Worm (Caenorhabditis elegans) whole organism, late embryonic: ENCODE measurements around the gene F44E7.9.

Source experiments
- K09A11.1 ChIP-seq: sonication (generic microtip); optimal IDR thresholded peaks from 2 replicates; lab custom pipeline; 2017; ENCODE audit warnings: antibody characterized with exemption, mild to moderate bottlenecking, missing genetic modification characterization, missing compliant biosample characterization; ENCODE audit not compliant: insufficient read depth
- ama-1 ChIP-seq: fragments of 150-350 bp; optimal IDR thresholded peaks from 2 replicates; lab custom pipeline; 2014
- ceh-31 ChIP-seq: sonication (generic microtip); optimal IDR thresholded peaks from 2 replicates; lab custom pipeline; 2016; ENCODE audit warnings: missing genetic modification characterization, missing compliant biosample characterization
- dmd-4 ChIP-seq: sonication (generic microtip); optimal IDR thresholded peaks from 2 replicates; lab custom pipeline; 2016; ENCODE audit warnings: borderline replicate concordance, missing genetic modification characterization, missing compliant biosample characterization
- elt-2 ChIP-seq: sonication (generic microtip); optimal IDR thresholded peaks from 2 replicates; lab custom pipeline; 2016; ENCODE audit warnings: missing genetic modification reagents, missing genetic modification characterization, missing compliant biosample characterization
- fkh-10 ChIP-seq: fragments of 150-350 bp; optimal IDR thresholded peaks from 2 replicates; lab custom pipeline; 2014; ENCODE audit warnings: missing biosample characterization, missing genetic modification reagents, missing genetic modification characterization
- hlh-13 ChIP-seq: fragments of 200-800 bp; sonication (Bioruptor generic); optimal IDR thresholded peaks from 2 replicates; lab custom pipeline; 2018; ENCODE audit warnings: mild to moderate bottlenecking, missing genetic modification characterization, missing compliant biosample characterization
- nfya-1 ChIP-seq: sonication (generic microtip); optimal IDR thresholded peaks from 2 replicates; lab custom pipeline; 2017; ENCODE audit warnings: missing genetic modification characterization, mild to moderate bottlenecking, missing compliant biosample characterization, antibody characterized with exemption, moderate library complexity
- pha-4 ChIP-seq: fragments of 150-350 bp; optimal IDR thresholded peaks from 2 replicates; lab custom pipeline; 2018; ENCODE audit warnings: missing biosample characterization, missing genetic modification reagents, missing genetic modification characterization
- tbx-2 ChIP-seq: sonication (generic microtip); optimal IDR thresholded peaks from 2 replicates; lab custom pipeline; 2016; ENCODE audit warnings: missing genetic modification characterization, missing compliant biosample characterization
- unc-86 ChIP-seq: sonication (generic microtip); optimal IDR thresholded peaks from 2 replicates; lab custom pipeline; 2016; ENCODE audit warnings: missing genetic modification characterization, missing compliant biosample characterization

ce11 chrV:5822968-5823367 is 31.9 kb downstream of the F44E7.9 start:
- TF ChIP-seq K09A11.1 (tag; lab: Kevin White, UChicago) (no peak), pha-4 (tag; lab: Kevin White, UChicago) (no peak), elt-2 (no peak), unc-86 (tag; lab: Kevin White, UChicago) (no peak), fkh-10 (GFP tag; lab: Kevin White, UChicago) (no peak), ceh-31 (no peak), nfya-1 (tag; lab: Kevin White, UChicago) (no peak), hlh-13 (GFP tag; lab: Kevin White, UChicago) (no peak), ama-1 (lab: Kevin White, UChicago) (no peak), dmd-4 (tag; lab: Kevin White, UChicago) (no peak), tbx-2 (tag; lab: Kevin White, UChicago) (no peak)
